Fruit fly (Drosophila melanogaster) whole organism, embryonic: ENCODE measurements around the gene CG13074.

Experiments
- ATbp ChIP-seq: fragments of 200-800 bp; sonication (Bioruptor generic); optimal IDR thresholded peaks from 2 replicates; lab custom pipeline; 2017; ENCODE audit warnings: missing biosample characterization, mild to moderate bottlenecking, missing genetic modification characterization, missing genetic modification reagents
- Bteb2 ChIP-seq: fragments of 200-800 bp; sonication (Bioruptor generic); optimal IDR thresholded peaks from 2 replicates; lab custom pipeline; 2016; ENCODE audit warnings: missing biosample characterization, missing genetic modification characterization
- CG1024 ChIP-seq: fragments of 200-800 bp; sonication (Bioruptor generic); IDR thresholded peaks from 2 replicates; pipeline ENCODE4 v1.3.6; 2022; ENCODE audit warnings: missing biosample characterization, missing genetic modification characterization
- CG10321 ChIP-seq: fragments of 200-800 bp; sonication (Bioruptor generic); IDR thresholded peaks from 2 replicates; pipeline ENCODE4 v1.3.6; 2022; ENCODE audit warnings: missing biosample characterization, missing genetic modification characterization
- CG10543 ChIP-seq: fragments of 200-800 bp; sonication (Bioruptor generic); optimal IDR thresholded peaks from 3 replicates; lab custom pipeline; 2017; ENCODE audit warnings: missing biosample characterization, mild to moderate bottlenecking, missing genetic modification characterization, moderate library complexity
- CG14050 ChIP-seq: fragments of 200-800 bp; sonication (Bioruptor generic); IDR thresholded peaks from 3 replicates; pipeline ENCODE4 v1.3.6; 2022; ENCODE audit warnings: missing biosample characterization, missing genetic modification characterization
- CG15011 ChIP-seq: fragments of 200-800 bp; sonication (Bioruptor generic); optimal IDR thresholded peaks from 3 replicates; lab custom pipeline; 2018; ENCODE audit warnings: missing biosample characterization, mild to moderate bottlenecking, missing genetic modification characterization
- CG2199 ChIP-seq: fragments of 200-800 bp; sonication (Bioruptor generic); IDR thresholded peaks from 3 replicates; pipeline ENCODE4 v1.3.6; 2022; ENCODE audit warnings: missing biosample characterization, missing genetic modification characterization
- CG3838 ChIP-seq: fragments of 200-800 bp; sonication (Bioruptor generic); optimal IDR thresholded peaks from 3 replicates; lab custom pipeline; 2016; ENCODE audit warnings: missing biosample characterization, missing genetic modification characterization
- CG3847 ChIP-seq: fragments of 200-800 bp; sonication (Bioruptor generic); IDR thresholded peaks from 2 replicates; pipeline ENCODE4 v1.3.6; 2022; ENCODE audit warnings: missing biosample characterization, missing genetic modification characterization
- CG3995 ChIP-seq: fragments of 200-800 bp; sonication (Bioruptor generic); optimal IDR thresholded peaks from 3 replicates; lab custom pipeline; 2016; ENCODE audit warnings: missing biosample characterization, missing genetic modification characterization
- CG4730 ChIP-seq: fragments of 200-800 bp; sonication (Bioruptor generic); IDR thresholded peaks from 2 replicates; pipeline ENCODE4 v1.3.6; 2022; ENCODE audit warnings: missing biosample characterization, missing genetic modification characterization
- CG6175 ChIP-seq: fragments of 200-800 bp; sonication (Bioruptor generic); IDR thresholded peaks from 3 replicates; pipeline ENCODE4 v1.3.6; 2022; ENCODE audit warnings: missing biosample characterization, missing genetic modification characterization
- CG6254 ChIP-seq: fragments of 200-800 bp; sonication (Bioruptor generic); optimal IDR thresholded peaks from 3 replicates; lab custom pipeline; 2017; ENCODE audit warnings: mild to moderate bottlenecking, missing biosample characterization, missing genetic modification reagents, missing genetic modification characterization
- CG6654 ChIP-seq: fragments of 200-800 bp; sonication (Bioruptor generic); optimal IDR thresholded peaks from 2 replicates; lab custom pipeline; 2017; ENCODE audit warnings: missing biosample characterization, mild to moderate bottlenecking, missing genetic modification characterization
- CG6813 ChIP-seq: fragments of 200-800 bp; sonication (Bioruptor generic); optimal IDR thresholded peaks from 2 replicates; lab custom pipeline; 2017; ENCODE audit warnings: missing biosample characterization, missing genetic modification characterization, mild to moderate bottlenecking, moderate library complexity, missing genetic modification reagents
- CG7357 ChIP-seq: fragments of 200-800 bp; sonication (Bioruptor generic); IDR thresholded peaks from 3 replicates; pipeline ENCODE4 v1.3.6; 2022; ENCODE audit warnings: missing biosample characterization, missing genetic modification characterization
- CG7745 ChIP-seq: fragments of 200-800 bp; sonication (Bioruptor generic); optimal IDR thresholded peaks from 2 replicates; lab custom pipeline; 2018; ENCODE audit warnings: missing biosample characterization, mild to moderate bottlenecking, missing genetic modification characterization, moderate library complexity
- CG8944 ChIP-seq: fragments of 200-800 bp; sonication (Bioruptor generic); optimal IDR thresholded peaks from 3 replicates; lab custom pipeline; 2016; ENCODE audit warnings: missing biosample characterization, missing genetic modification characterization
- CG9876 ChIP-seq: fragments of 200-800 bp; sonication (Bioruptor generic); optimal IDR thresholded peaks from 2 replicates; lab custom pipeline; 2016; ENCODE audit warnings: missing biosample characterization, missing genetic modification characterization
- CHES-1-like ChIP-seq: fragments of 200-800 bp; sonication (Bioruptor generic); optimal IDR thresholded peaks from 2 replicates; lab custom pipeline; 2016; ENCODE audit warnings: missing biosample characterization, missing genetic modification characterization
- Chrac-16 ChIP-seq: fragments of 200-800 bp; sonication (Bioruptor generic); optimal IDR thresholded peaks from 3 replicates; lab custom pipeline; 2016; ENCODE audit warnings: missing biosample characterization, missing genetic modification characterization
- D19B ChIP-seq: fragments of 200-800 bp; sonication (Bioruptor generic); optimal IDR thresholded peaks from 2 replicates; lab custom pipeline; 2017; ENCODE audit warnings: missing biosample characterization, mild to moderate bottlenecking, missing genetic modification characterization
- Dbx ChIP-seq: fragments of 200-800 bp; sonication (Bioruptor generic); IDR thresholded peaks from 3 replicates; pipeline ENCODE4 v1.3.6; 2022; ENCODE audit warnings: missing biosample characterization, missing genetic modification characterization
- Ets65A ChIP-seq: fragments of 200-800 bp; sonication (Bioruptor generic); peaks from one replicate; lab custom pipeline; 2016; ENCODE audit warnings: missing biosample characterization, missing genetic modification characterization
- Fer1 ChIP-seq: fragments of 200-800 bp; sonication (Bioruptor generic); optimal IDR thresholded peaks from 2 replicates; lab custom pipeline; 2017; ENCODE audit warnings: missing biosample characterization, mild to moderate bottlenecking, missing genetic modification characterization
- Gsc ChIP-seq: fragments of 200-800 bp; sonication (Bioruptor generic); IDR thresholded peaks from 2 replicates; pipeline ENCODE4 v1.3.6; 2022; ENCODE audit warnings: missing biosample characterization, missing genetic modification characterization
- Hr39 ChIP-seq: fragments of >200 bp; optimal IDR thresholded peaks from 2 replicates; lab custom pipeline; 2017
- Hr78 ChIP-seq, 2 experiments: fragments of 200-800 bp in 1 of 2; fragments of >200 bp in 1 of 2; sonication (Bioruptor generic) in 1 of 2; optimal IDR thresholded peaks; 2 replicates each; lab custom pipeline; 2017 to 2019; ENCODE audit warnings: missing biosample characterization in 2 of 2, missing genetic modification characterization in 2 of 2, mild to moderate bottlenecking in 1 of 2, moderate library complexity in 1 of 2
- MBD-R2 ChIP-seq: fragments of 200-800 bp; sonication (Bioruptor generic); IDR thresholded peaks from 2 replicates; pipeline ENCODE4 v1.3.6; 2022; ENCODE audit warnings: missing biosample characterization, missing genetic modification characterization
- MTF-1 ChIP-seq: fragments of 200-800 bp; sonication (Bioruptor generic); optimal IDR thresholded peaks from 2 replicates; lab custom pipeline; 2018; ENCODE audit warnings: missing biosample characterization, mild to moderate bottlenecking, missing genetic modification characterization, borderline replicate concordance
- Med ChIP-seq: fragments of 200-800 bp; sonication (Bioruptor generic); peaks from one replicate; lab custom pipeline; 2016; ENCODE audit warnings: missing biosample characterization, missing genetic modification characterization, mild to moderate bottlenecking, inconsistent platforms, moderate library complexity
- Meics ChIP-seq: fragments of 200-800 bp; sonication (Bioruptor generic); optimal IDR thresholded peaks from 2 replicates; lab custom pipeline; 2017; ENCODE audit warnings: missing biosample characterization, mild to moderate bottlenecking, missing genetic modification characterization
- Optix ChIP-seq: fragments of 200-800 bp; sonication (Bioruptor generic); IDR thresholded peaks from 3 replicates; pipeline ENCODE4 v1.3.6; 2022; ENCODE audit warnings: missing biosample characterization, missing genetic modification characterization
- Rfx ChIP-seq: fragments of 200-800 bp; sonication (Bioruptor generic); IDR thresholded peaks from 2 replicates; pipeline ENCODE4 v1.3.6; 2022; ENCODE audit warnings: missing biosample characterization, missing genetic modification characterization
- aop ChIP-seq: fragments of 200-800 bp; sonication (Bioruptor generic); IDR thresholded peaks from 2 replicates; pipeline ENCODE4 v1.3.6; 2022; ENCODE audit warnings: missing biosample characterization, missing genetic modification characterization
- crc ChIP-seq: fragments of 200-800 bp; sonication (Bioruptor generic); optimal IDR thresholded peaks from 2 replicates; lab custom pipeline; 2016; ENCODE audit warnings: missing biosample characterization, missing genetic modification characterization
- danr ChIP-seq: fragments of 200-800 bp; sonication (Bioruptor generic); IDR thresholded peaks from 2 replicates; pipeline ENCODE4 v1.3.6; 2022; ENCODE audit warnings: missing biosample characterization, missing genetic modification characterization
- dati ChIP-seq: fragments of 200-800 bp; sonication (Bioruptor generic); IDR thresholded peaks from 2 replicates; pipeline ENCODE4 v1.3.6; 2022; ENCODE audit warnings: missing biosample characterization, missing genetic modification characterization
- dysf ChIP-seq: fragments of 200-800 bp; sonication (Bioruptor generic); IDR thresholded peaks from 3 replicates; pipeline ENCODE4 v1.3.6; 2022; ENCODE audit warnings: missing biosample characterization, missing genetic modification characterization
- fd64A ChIP-seq: fragments of 200-800 bp; sonication (Bioruptor generic); optimal IDR thresholded peaks from 3 replicates; lab custom pipeline; 2018; ENCODE audit warnings: missing biosample characterization, mild to moderate bottlenecking, missing genetic modification characterization
- hkb ChIP-seq, 2 experiments: fragments of 200-800 bp in 1 of 2; fragments of >200 bp in 1 of 2; sonication (Bioruptor generic) in 1 of 2; IDR thresholded peaks in 1 of 2; optimal IDR thresholded peaks in 1 of 2; 2 replicates each; pipeline versions ENCODE4 v1.3.6 to Lab custom; 2017 to 2022; ENCODE audit warnings: missing biosample characterization in 1 of 2, missing genetic modification characterization in 1 of 2
- kni ChIP-seq: fragments of 200-800 bp; sonication (Bioruptor generic); optimal IDR thresholded peaks from 3 replicates; lab custom pipeline; 2017; ENCODE audit warnings: mild to moderate bottlenecking, missing biosample characterization, missing genetic modification reagents, missing genetic modification characterization
- mirr ChIP-seq: fragments of 200-800 bp; sonication (Bioruptor generic); optimal IDR thresholded peaks from 3 replicates; lab custom pipeline; 2018; ENCODE audit warnings: missing biosample characterization, mild to moderate bottlenecking, missing genetic modification characterization
- sisA ChIP-seq: fragments of 200-800 bp; sonication (Bioruptor generic); IDR thresholded peaks from 2 replicates; pipeline ENCODE4 v1.3.6; 2022; ENCODE audit warnings: missing biosample characterization, missing genetic modification characterization
- sna ChIP-seq: fragments of 200-800 bp; sonication (Bioruptor generic); IDR thresholded peaks from 2 replicates; pipeline ENCODE4 v1.3.6; 2022; ENCODE audit warnings: missing biosample characterization, missing genetic modification characterization; ENCODE audit not compliant: partially characterized antibody
- ssp ChIP-seq: fragments of 200-800 bp; sonication (Bioruptor generic); IDR thresholded peaks from 2 replicates; pipeline ENCODE4 v1.3.6; 2022; ENCODE audit warnings: missing biosample characterization, missing genetic modification characterization
- tio ChIP-seq: fragments of 200-800 bp; sonication (Bioruptor generic); optimal IDR thresholded peaks from 2 replicates; lab custom pipeline; 2017; ENCODE audit warnings: missing biosample characterization, missing genetic modification characterization, inconsistent platforms
- trh ChIP-seq: fragments of 200-800 bp; sonication (Bioruptor generic); optimal IDR thresholded peaks from 2 replicates; lab custom pipeline; 2016; ENCODE audit warnings: missing biosample characterization, missing genetic modification characterization
- ttk ChIP-seq: fragments of 200-800 bp; sonication (Bioruptor generic); IDR thresholded peaks from 2 replicates; pipeline ENCODE4 v2.1.2; 2022; ENCODE audit warnings: missing biosample characterization, missing genetic modification characterization
- unpg ChIP-seq: fragments of 200-800 bp; sonication (Bioruptor generic); optimal IDR thresholded peaks from 3 replicates; lab custom pipeline; 2018; ENCODE audit warnings: missing biosample characterization, mild to moderate bottlenecking, missing genetic modification characterization, moderate library complexity
- zfh1 ChIP-seq: fragments of 200-800 bp; sonication (Bioruptor generic); IDR thresholded peaks from 3 replicates; pipeline ENCODE4 v1.3.6; 2022; ENCODE audit warnings: missing biosample characterization, missing genetic modification characterization

CG13074 gene

dm6 chr3L:16105528-16105927 lies 8.2 kb upstream of the CG13074 start, which contains the start of the genes IntS9 and CG43295 (continued):
- peak; percentile 56; the same call in 1 of the 2 replicates for TF ChIP-seq Gsc (GFP tag; lab: Robert Waterston, UW)
- no peak for TF ChIP-seq Hr39
- TF ChIP-seq CG3847 (GFP tag; lab: Robert Waterston, UW) = peak; percentile 65
- TF ChIP-seq fd64A (GFP tag; lab: Kevin White, UChicago) = peak; percentile 46
- TF ChIP-seq zfh1 = peak; percentile 90
- peak; percentile 77 for TF ChIP-seq tio (GFP tag; lab: Kevin White, UChicago)
- TF ChIP-seq CHES-1-like (GFP tag; lab: Kevin White, UChicago) = peak; percentile 88
- peak; percentile 55 for TF ChIP-seq ssp (GFP tag; lab: Robert Waterston, UW)
- TF ChIP-seq Hr78 (GFP tag; optimal IDR thresholded peaks at IDR 0.05; lab: Kevin White, UChicago) = no peak
- TF ChIP-seq CG9876 = peak; percentile 68
- peak; percentile 82 for TF ChIP-seq dati (GFP tag; lab: Robert Waterston, UW)
- no peak for TF ChIP-seq Fer1 (GFP tag; lab: Kevin White, UChicago)
- TF ChIP-seq aop = no peak
- no peak for TF ChIP-seq CG15011
- peak; percentile 55 for TF ChIP-seq CG3995 (GFP tag; lab: Kevin White, UChicago)
- TF ChIP-seq Rfx (GFP tag; lab: Robert Waterston, UW) = peak; percentile 76
- peak; percentile 74; the same call in 2 of the 3 replicates for TF ChIP-seq CG2199 (GFP tag; lab: Robert Waterston, UW)
- peak; percentile 68 for TF ChIP-seq CG6813 (GFP tag; lab: Kevin White, UChicago)
- peak; percentile 82 for TF ChIP-seq Optix
- TF ChIP-seq Bteb2 (GFP tag; lab: Kevin White, UChicago) = peak; percentile 80
- TF ChIP-seq unpg (GFP tag; lab: Kevin White, UChicago) = no peak
- TF ChIP-seq ttk (GFP tag; lab: Robert Waterston, UW) = peak; percentile 77
- TF ChIP-seq Dbx (GFP tag; lab: Robert Waterston, UW) = peak; percentile 82
- TF ChIP-seq dysf (GFP tag; lab: Robert Waterston, UW) = peak; percentile 73
- TF ChIP-seq CG10543 = no peak
- TF ChIP-seq CG3838 (GFP tag; lab: Kevin White, UChicago) = peak; percentile 33
- TF ChIP-seq danr = peak; percentile 44
- peak; percentile 69 for TF ChIP-seq Meics (GFP tag; lab: Kevin White, UChicago)
- TF ChIP-seq CG8944 (GFP tag; lab: Kevin White, UChicago) = peak; percentile 86
- TF ChIP-seq CG6175 = no peak
- TF ChIP-seq CG14050 (GFP tag; lab: Robert Waterston, UW) = peak; percentile 79
- peak; percentile 79 for TF ChIP-seq CG4730 (GFP tag; lab: Robert Waterston, UW)
- TF ChIP-seq Med (GFP tag; lab: Kevin White, UChicago) = peak; percentile 98
- TF ChIP-seq CG6654 (GFP tag; lab: Kevin White, UChicago) = peak; percentile 43
- no peak for TF ChIP-seq D19B
- TF ChIP-seq CG6254 (GFP tag; lab: Kevin White, UChicago) = peak; percentile 47
- peak; percentile 77 for TF ChIP-seq crc (GFP tag; lab: Kevin White, UChicago)
- TF ChIP-seq ATbp (GFP tag; lab: Kevin White, UChicago) = peak; percentile 62
- peak; percentile 85 for TF ChIP-seq CG1024
- no peak for TF ChIP-seq sna (GFP tag; lab: Robert Waterston, UW)
- peak; percentile 89 for TF ChIP-seq Chrac-16 (GFP tag; lab: Kevin White, UChicago)
- TF ChIP-seq CG10321 = peak; percentile 64
- TF ChIP-seq MTF-1 = no peak
- TF ChIP-seq MBD-R2 (GFP tag; lab: Robert Waterston, UW) = peak; percentile 94
- TF ChIP-seq hkb (optimal IDR thresholded peaks at IDR 0.05; lab: Kevin White, UChicago) = no peak
- TF ChIP-seq hkb (GFP tag; IDR thresholded peaks at IDR 0.05; lab: Robert Waterston, UW) = peak; percentile 89
- no peak for TF ChIP-seq kni (GFP tag; lab: Kevin White, UChicago)
- peak; percentile 60 for TF ChIP-seq trh (GFP tag; lab: Kevin White, UChicago)
- TF ChIP-seq Ets65A (GFP tag; lab: Kevin White, UChicago) = peak; percentile 99
- TF ChIP-seq CG7745 (tag; lab: Kevin White, UChicago) = no peak
- TF ChIP-seq sisA (GFP tag; lab: Robert Waterston, UW) = peak; percentile 86
- peak; percentile 69; the same call in 2 of the 3 replicates for TF ChIP-seq CG7357 (GFP tag; lab: Robert Waterston, UW)
- TF ChIP-seq mirr (GFP tag; lab: Kevin White, UChicago) = no peak
